Worm (Caenorhabditis elegans): Measurements from ENCODE around the gene lex-1.
A peak's percentile ranks its signal among the peaks of the same experiment; 100 is the strongest.

ce11 chrIV:12108984-12109657, 29.8 kb downstream of the lex-1 start:
- TF ChIP-seq tra-1 (GFP tag; IDR thresholded peaks at IDR 0.05) (0 out of 2 replicates have a peak, but pooled peaks have one; percentile 20), ZK546.5 (tag; optimal IDR thresholded peaks at IDR 0.05) (no peak), nhr-111 (GFP tag; optimal IDR thresholded peaks at IDR 0.05) (no peak), nhr-77 (tag; optimal IDR thresholded peaks at IDR 0.05) (no peak), D1046.2 (GFP tag; IDR thresholded peaks at IDR 0.05) (no peak), ceh-82 (tag; optimal IDR thresholded peaks at IDR 0.05) (no peak), rbr-2 (tag; optimal IDR thresholded peaks at IDR 0.05) (no peak), lin-15B (tag; optimal IDR thresholded peaks at IDR 0.05) (no peak), snpc-4 (tag; optimal IDR thresholded peaks at IDR 0.05) (no peak), spr-1 (tag; optimal IDR thresholded peaks at IDR 0.05) (no peak), duxl-1 (tag; optimal IDR thresholded peaks at IDR 0.05; ENCODE audit: poor library complexity) (no peak), pqm-1 (tag; optimal IDR thresholded peaks at IDR 0.05) (no peak), nhr-237 (tag; optimal IDR thresholded peaks at IDR 0.05) (no peak), mdl-1 (tag; optimal IDR thresholded peaks at IDR 0.05) (no peak)
